Fruit fly (Drosophila melanogaster): ENCODE results near the gene CG13071.

DNA sequence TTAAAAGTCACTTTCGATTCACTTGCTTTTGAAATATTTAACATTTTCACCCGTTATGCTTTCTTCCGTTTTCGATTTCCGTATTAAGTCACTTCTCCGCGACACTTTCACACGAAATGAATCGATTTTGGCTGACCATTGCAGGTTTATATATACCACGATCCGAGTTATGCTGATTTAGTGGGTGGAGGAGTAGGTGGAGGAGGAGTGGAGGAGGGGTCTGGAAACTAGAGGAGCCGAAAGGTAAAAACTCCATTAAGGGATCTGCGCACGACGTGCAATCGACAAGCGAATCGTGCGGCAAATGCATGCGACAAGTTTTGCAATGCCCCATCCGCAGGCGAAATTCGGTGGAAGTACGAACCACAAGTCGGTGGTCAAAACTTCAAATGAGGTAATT lies 28.3 kb downstream of the CG13071 start, which contains the start of gene CG13045:
- TF ChIP-seq lola (GFP tag; optimal IDR thresholded peaks at IDR 0.05): no peak
- TF ChIP-seq Hnf4 (GFP tag; optimal IDR thresholded peaks at IDR 0.05): no peak
- no peak for TF ChIP-seq jim (GFP tag; optimal IDR thresholded peaks at IDR 0.05)
- TF ChIP-seq sv (GFP tag; optimal IDR thresholded peaks at IDR 0.05): no peak
- TF ChIP-seq sage (GFP tag; optimal IDR thresholded peaks at IDR 0.05): no peak
- no peak for TF ChIP-seq h (GFP tag; optimal IDR thresholded peaks at IDR 0.05)
- no peak for TF ChIP-seq Rel (GFP tag; optimal IDR thresholded peaks at IDR 0.05)
- TF ChIP-seq Rel (tag; optimal IDR thresholded peaks at IDR 0.05): no peak
- no peak for TF ChIP-seq pan (optimal IDR thresholded peaks at IDR 0.05)
- TF ChIP-seq fru (GFP tag; optimal IDR thresholded peaks at IDR 0.05): no peak
- TF ChIP-seq brk (GFP tag; optimal IDR thresholded peaks at IDR 0.05): no peak
- no peak for TF ChIP-seq Abd-B (GFP tag; optimal IDR thresholded peaks at IDR 0.05)
